Worm (Caenorhabditis elegans): ENCODE data around the gene hmg-11.

DNA sequence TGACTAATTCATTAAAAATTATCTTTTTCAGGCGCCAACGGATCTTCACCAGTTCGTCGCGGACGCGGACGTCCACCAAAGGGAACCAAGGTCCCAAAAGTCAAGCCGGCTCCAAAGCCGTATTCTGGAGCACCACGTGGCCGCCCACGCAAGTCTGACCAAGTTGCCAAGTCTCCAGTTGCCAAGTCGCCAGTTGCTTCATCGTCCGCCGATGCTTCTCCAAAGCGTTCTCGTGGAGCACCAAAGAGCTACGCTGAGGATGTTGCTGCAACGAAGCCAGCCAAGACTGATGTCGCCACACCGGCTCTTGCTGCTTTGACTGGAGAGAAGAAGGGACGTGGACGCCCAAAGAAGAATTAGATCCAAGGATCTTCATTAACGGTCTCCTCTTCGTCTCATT is 357 bp downstream of the hmg-11 start:
- TF ChIP-seq mep-1 (tag; optimal IDR thresholded peaks at IDR 0.05) (no peak), cnd-1 (tag; optimal IDR thresholded peaks at IDR 0.05) (no peak), unc-39 (tag; optimal IDR thresholded peaks at IDR 0.05) (no peak)
